Worm (Caenorhabditis elegans): ENCODE results near the gene lys-1.

lys-1 gene

DNA sequence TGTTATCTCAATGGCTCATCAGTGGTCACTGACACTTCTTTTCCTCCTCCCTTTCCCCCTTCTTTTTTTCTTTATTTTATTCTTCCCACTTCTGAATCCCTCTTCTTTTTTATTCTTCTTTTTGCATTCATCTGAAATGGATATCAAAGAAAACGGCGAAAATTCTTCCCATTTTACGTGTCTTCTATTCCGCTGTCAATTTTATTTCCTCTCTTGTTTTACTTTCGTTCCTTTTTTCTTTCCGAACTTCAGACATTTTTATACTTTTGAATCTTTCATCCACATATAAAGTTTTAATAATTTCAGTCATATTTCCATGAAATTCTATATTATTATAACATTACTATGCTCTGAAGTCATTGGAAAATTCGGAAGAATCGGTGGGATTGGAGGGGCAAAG, 9.6 kb downstream of the lys-1 start, which contains the start of gene B0024.3:
Gene B0024.3, plus strand, starts transcription at position 301 of the 400 bp plus-strand sequence.
- TF ChIP-seq pha-4 (GFP tag; IDR thresholded peaks at IDR 0.05) (no peak), pha-4 (tag; optimal IDR thresholded peaks at IDR 0.05) (no peak), ceh-32 (tag; optimal IDR thresholded peaks at IDR 0.05; ENCODE audit: poor library complexity) (no peak), zfp-2 (tag; optimal IDR thresholded peaks at IDR 0.05) (no peak), unc-39 (tag; optimal IDR thresholded peaks at IDR 0.05) (no peak), ceh-20 (GFP tag; IDR thresholded peaks at IDR 0.05) (no peak), nhr-48 (tag; optimal IDR thresholded peaks at IDR 0.05) (no peak), daf-19 (GFP tag; conservative IDR thresholded peaks at IDR 0.05) (no peak), rbr-2 (tag; optimal IDR thresholded peaks at IDR 0.05) (no peak), fos-1 (tag; optimal IDR thresholded peaks at IDR 0.05) (no peak), zip-2 (tag; optimal IDR thresholded peaks at IDR 0.05) (no peak), nhr-111 (GFP tag; optimal IDR thresholded peaks at IDR 0.05) (no peak), nhr-28 (tag; optimal IDR thresholded peaks at IDR 0.05) (no peak)

DNA sequence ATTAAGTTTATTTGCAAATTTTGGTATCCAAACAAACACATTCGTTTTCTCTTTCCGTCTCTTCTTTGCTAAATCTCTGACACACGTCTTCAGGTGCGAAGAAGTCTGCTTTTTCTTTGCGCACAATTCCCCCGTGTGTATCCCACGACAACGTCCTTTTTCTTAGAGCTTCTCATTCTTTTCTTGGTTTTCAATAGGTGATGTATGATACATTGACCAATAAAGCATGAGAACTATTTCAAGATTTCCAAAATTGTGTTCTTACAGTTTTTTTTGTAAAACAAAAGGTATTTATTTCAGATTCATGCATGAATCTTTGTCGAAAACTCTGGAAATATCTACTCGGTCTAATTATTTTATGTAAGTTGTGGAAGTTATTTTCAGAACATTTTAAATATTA, 12.0 kb downstream of the lys-1 start, which contains the start of gene B0024.15:
Gene B0024.15, plus strand, starts transcription at position 301 of the 400 bp plus-strand sequence.
- no peak for TF ChIP-seq nhr-102 (tag; optimal IDR thresholded peaks at IDR 0.05)
- TF ChIP-seq ama-1 (optimal IDR thresholded peaks at IDR 0.05) = no peak
- TF ChIP-seq hmg-1.1 (GFP tag; IDR thresholded peaks at IDR 0.05) = no peak
- TF ChIP-seq aha-1 (tag) = peak; percentile 47

DNA sequence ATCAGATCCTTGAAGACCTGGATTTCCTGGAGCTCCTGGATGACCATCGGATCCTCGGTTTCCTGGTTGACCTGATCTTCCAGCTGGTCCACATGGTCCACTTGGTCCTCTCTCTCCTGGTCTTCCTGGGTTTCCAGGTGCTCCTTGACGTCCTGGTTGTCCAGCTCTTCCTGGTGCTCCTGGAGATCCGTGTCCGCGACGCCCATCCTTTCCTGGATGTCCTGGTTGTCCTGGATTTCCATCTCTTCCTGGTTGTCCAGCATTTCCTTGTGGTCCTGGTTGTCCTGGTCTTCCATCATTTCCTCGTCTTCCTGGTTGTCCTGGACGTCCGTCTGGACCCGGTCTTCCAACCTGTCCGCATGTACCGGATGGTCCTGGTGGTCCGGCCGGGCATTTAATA, 14.1 kb downstream of the lys-1 start:
- TF ChIP-seq set-16 (GFP tag; IDR thresholded peaks at IDR 0.05) (peak; percentile 76; the same call in 1 of the 2 replicates), aha-1 (tag) (peak; percentile 14), nhr-41 (GFP tag; IDR thresholded peaks at IDR 0.05) (no peak)

DNA sequence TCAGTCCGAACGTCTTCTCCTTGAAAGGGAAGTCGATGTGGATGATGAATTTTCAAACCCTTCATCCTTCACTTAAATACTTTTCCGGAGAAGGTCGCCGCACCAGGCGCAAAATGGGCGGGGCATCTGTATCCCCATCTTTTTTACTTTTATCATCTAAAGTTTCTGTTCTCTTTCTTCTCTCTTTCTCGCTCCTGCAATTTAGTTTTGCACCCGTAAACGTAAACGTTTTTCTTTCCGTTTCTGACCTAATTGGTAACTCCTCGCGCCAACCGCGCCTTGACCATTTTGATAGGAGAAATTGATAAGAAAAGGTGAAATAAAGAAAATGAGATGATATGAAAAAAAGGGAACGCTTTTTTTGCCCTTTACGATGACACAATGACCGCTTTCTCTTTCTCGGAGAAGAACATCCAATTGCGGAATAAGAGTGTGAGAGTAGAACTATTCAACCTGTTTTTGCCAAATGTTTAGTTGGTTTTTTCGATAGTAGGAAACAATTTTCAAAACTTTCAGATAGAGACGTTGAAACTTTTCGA, 15.2 kb downstream of the lys-1 start, which contains the start of gene col-149:
Gene col-149, minus strand, starts transcription at position 51 of the 539 bp plus-strand sequence.
- no peak for TF ChIP-seq dmd-9 (GFP tag; IDR thresholded peaks at IDR 0.05)
- TF ChIP-seq nhr-6 (tag; optimal IDR thresholded peaks at IDR 0.05) = no peak
- no peak for TF ChIP-seq nhr-25 (tag; optimal IDR thresholded peaks at IDR 0.05; ENCODE audit: borderline replicate concordance, insufficient read depth)
- TF ChIP-seq ztf-7 (tag; optimal IDR thresholded peaks at IDR 0.05) = no peak
- no peak for TF ChIP-seq madf-5 (GFP tag; IDR thresholded peaks at IDR 0.05)
- no peak for TF ChIP-seq dmd-8 (GFP tag; IDR thresholded peaks at IDR 0.05)
- no peak for TF ChIP-seq F44E2.7 (GFP tag; IDR thresholded peaks at IDR 0.05)
- TF ChIP-seq aly-2 (tag; optimal IDR thresholded peaks at IDR 0.05) = no peak
- TF ChIP-seq unc-62 (GFP tag; optimal IDR thresholded peaks at IDR 0.05 in 1 of 2) = peak in 1 of 2 experiments; percentile 62
- TF ChIP-seq unc-62 (tag; optimal IDR thresholded peaks at IDR 0.05) = no peak
- TF ChIP-seq skn-1 (tag; optimal IDR thresholded peaks at IDR 0.05) = no peak
- TF ChIP-seq pqm-1 (tag; optimal IDR thresholded peaks at IDR 0.05) = peak; percentile 66
- TF ChIP-seq spr-3 (GFP tag; optimal IDR thresholded peaks at IDR 0.05) = no peak
- TF ChIP-seq zfp-2 (tag; optimal IDR thresholded peaks at IDR 0.05) = no peak
- peak; percentile 51 for TF ChIP-seq hlh-11 (tag; optimal IDR thresholded peaks at IDR 0.05)
- no peak for TF ChIP-seq F10B5.3 (tag; optimal IDR thresholded peaks at IDR 0.05)
- TF ChIP-seq egl-43 (GFP tag; IDR thresholded peaks at IDR 0.05) = no peak
- no peak for TF ChIP-seq nhr-77 (tag; optimal IDR thresholded peaks at IDR 0.05)
- peak; percentile 26 for TF ChIP-seq aha-1 (tag)
- peak; percentile 3 for TF ChIP-seq cey-2 (tag; optimal IDR thresholded peaks at IDR 0.05; ENCODE audit: borderline replicate concordance, insufficient read depth)
- no peak for TF ChIP-seq F49E8.2 (tag; optimal IDR thresholded peaks at IDR 0.05; ENCODE audit: borderline replicate concordance)
- TF ChIP-seq T20F7.1 (GFP tag; optimal IDR thresholded peaks at IDR 0.05) = no peak
- TF ChIP-seq pha-4 (GFP tag; IDR thresholded peaks at IDR 0.05) = no peak
- no peak for TF ChIP-seq pha-4 (tag; optimal IDR thresholded peaks at IDR 0.05)
- no peak for TF ChIP-seq sdz-12 (GFP tag; optimal IDR thresholded peaks at IDR 0.05)
- TF ChIP-seq nhr-111 (GFP tag; optimal IDR thresholded peaks at IDR 0.05) = no peak
- no peak for TF ChIP-seq zip-11 (GFP tag; IDR thresholded peaks at IDR 0.05)
- peak; percentile 59 for TF ChIP-seq mxl-3 (GFP tag; optimal IDR thresholded peaks at IDR 0.05)
- TF ChIP-seq duxl-1 (tag; optimal IDR thresholded peaks at IDR 0.05; ENCODE audit: poor library complexity) = no peak
- TF ChIP-seq gei-8 (GFP tag; optimal IDR thresholded peaks at IDR 0.05) = no peak
- no peak for TF ChIP-seq snpc-4 (tag; optimal IDR thresholded peaks at IDR 0.05)
- no peak for TF ChIP-seq lin-38 (GFP tag; IDR thresholded peaks at IDR 0.05)
- TF ChIP-seq nhr-10 (tag; optimal IDR thresholded peaks at IDR 0.05) = no peak
